Worm (Caenorhabditis elegans) whole organism, midembryonic: ENCODE data around the gene F40A3.7.

Source experiments
- flt-1 ChIP-seq: fragments of 200-800 bp; sonication (Bioruptor generic); IDR thresholded peaks from 2 replicates; pipeline ENCODE4 v1.3.6; 2022; ENCODE audit warnings: missing genetic modification characterization, missing compliant biosample characterization
- klf-2 ChIP-seq: fragments of 200-800 bp; sonication (Bioruptor generic); conservative IDR thresholded peaks from 2 replicates; pipeline ENCODE4 v1.3.6; 2022; ENCODE audit warnings: missing genetic modification reagents, missing genetic modification characterization, missing compliant biosample characterization
- med-1 ChIP-seq: sonication (generic microtip); optimal IDR thresholded peaks from 2 replicates; lab custom pipeline; 2017; ENCODE audit warnings: missing genetic modification characterization, mild to moderate bottlenecking, missing compliant biosample characterization, antibody characterized with exemption, missing genetic modification reagents; ENCODE audit not compliant: insufficient read depth
- tab-1 ChIP-seq: fragments of 200-800 bp; sonication (Bioruptor generic); IDR thresholded peaks from 2 replicates; pipeline ENCODE4 v1.3.6; 2022; ENCODE audit warnings: missing genetic modification characterization, missing compliant biosample characterization
- ztf-29 ChIP-seq: fragments of 200-800 bp; sonication (Bioruptor generic); IDR thresholded peaks from 2 replicates; pipeline ENCODE4 v1.3.6; 2022; ENCODE audit warnings: missing genetic modification reagents, missing genetic modification characterization, missing compliant biosample characterization

DNA sequence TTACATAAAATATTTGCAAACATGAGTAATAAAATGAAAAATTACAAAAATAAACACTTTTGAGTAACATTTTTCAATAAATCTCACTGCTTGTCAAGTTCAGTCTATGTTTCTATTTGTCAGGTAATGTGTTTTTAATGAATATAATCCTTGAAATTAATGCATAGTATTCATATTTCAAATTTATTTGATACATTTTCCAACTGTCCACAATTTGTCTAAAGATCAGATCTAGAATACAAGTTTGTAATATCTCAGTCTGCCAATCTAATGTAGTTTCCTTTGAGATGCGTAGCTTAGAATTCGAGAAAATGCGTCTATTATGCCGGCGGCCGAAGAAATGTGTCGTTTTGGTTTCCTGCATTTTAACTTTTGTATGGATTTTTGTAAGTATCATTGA lies 43.9 kb upstream of the F40A3.7 start, which contains the start of gene Y97E10B.1:
- no peak for TF ChIP-seq klf-2 (GFP tag; lab: Robert Waterston, UW)
- TF ChIP-seq flt-1 = no peak
- TF ChIP-seq ztf-29 (GFP tag; lab: Robert Waterston, UW) = no peak
- TF ChIP-seq tab-1 (GFP tag; lab: Robert Waterston, UW) = no peak
- TF ChIP-seq med-1 (GFP tag; lab: Kevin White, UChicago) = no peak
